Worm (Caenorhabditis elegans) whole organism, young adult: ENCODE results near the gene srr-8.

Source experiments
- Y53G8AR.9 ChIP-seq: fragments of 200-800 bp; sonication (Bioruptor generic); conservative IDR thresholded peaks from 2 replicates; pipeline ENCODE4 v1.3.6; 2022; ENCODE audit warnings: missing genetic modification reagents, missing genetic modification characterization, missing compliant biosample characterization
- hrde-1 ChIP-seq: sonication (generic microtip); optimal IDR thresholded peaks from 2 replicates; lab custom pipeline; 2016; ENCODE audit warnings: missing genetic modification characterization, mild to moderate bottlenecking, missing compliant biosample characterization, moderate library complexity, missing genotype, missing genetic modification reagents, borderline replicate concordance
- madf-6 ChIP-seq: fragments of 200-800 bp; sonication (Bioruptor generic); IDR thresholded peaks from 2 replicates; pipeline ENCODE4 v1.3.6; 2022; ENCODE audit warnings: missing genetic modification reagents, missing genetic modification characterization, missing compliant biosample characterization
- mcd-1 ChIP-seq: fragments of 200-800 bp; sonication (Bioruptor generic); IDR thresholded peaks from 2 replicates; pipeline ENCODE4 v1.3.6; 2022; ENCODE audit warnings: missing genetic modification reagents, missing genetic modification characterization, missing compliant biosample characterization
- mes-4 ChIP-seq: sonication (generic microtip); optimal IDR thresholded peaks from 2 replicates; lab custom pipeline; 2016; ENCODE audit warnings: missing genotype, missing genetic modification characterization, missing compliant biosample characterization
- xnd-1 ChIP-seq: sonication (generic microtip); optimal IDR thresholded peaks from 2 replicates; lab custom pipeline; 2016; ENCODE audit warnings: missing genotype, missing genetic modification reagents, missing genetic modification characterization, missing compliant biosample characterization

srr-8 gene

ce11 chrV:5052233-5052632 is 50.7 kb downstream of the srr-8 start, which contains the start of gene K11D12.12:
TSS of gene K11D12.12 (plus strand) at chrV:5052261.
- 0 out of 2 replicates have a peak, but pooled peaks have one; percentile 23 for TF ChIP-seq madf-6
- no peak for TF ChIP-seq mes-4 (tag; lab: Kevin White, UChicago)
- no peak for TF ChIP-seq hrde-1 (tag; lab: Kevin White, UChicago)
- TF ChIP-seq mcd-1 (GFP tag; lab: Robert Waterston, UW) = no peak
- TF ChIP-seq Y53G8AR.9 = 0 out of 2 replicates have a peak, but pooled peaks have one; percentile 34
- TF ChIP-seq xnd-1 (tag; lab: Kevin White, UChicago) = peak; percentile 4
